Worm (Caenorhabditis elegans) whole organism, L2 larva: Measurements from ENCODE around the gene F26F12.8.

Source experiments
- F13H6.1 ChIP-seq: sonication (generic microtip); optimal IDR thresholded peaks from 2 replicates; lab custom pipeline; 2016; ENCODE audit warnings: missing genetic modification characterization, missing compliant biosample characterization
- Y55F3AM.14 ChIP-seq: fragments of 200-800 bp; sonication (Bioruptor generic); optimal IDR thresholded peaks from 2 replicates; lab custom pipeline; 2018; ENCODE audit warnings: mild to moderate bottlenecking, missing genetic modification characterization, missing compliant biosample characterization
- ZK546.5 ChIP-seq: sonication (generic microtip); optimal IDR thresholded peaks from 2 replicates; lab custom pipeline; 2017; ENCODE audit warnings: missing biosample characterization, missing genetic modification characterization
- ama-1 ChIP-seq: fragments of 150-350 bp; optimal IDR thresholded peaks from 2 replicates; lab custom pipeline; 2018; ENCODE audit warnings: inconsistent platforms
- blmp-1 ChIP-seq: sonication (generic microtip); optimal IDR thresholded peaks from 2 replicates; lab custom pipeline; 2017; ENCODE audit warnings: missing genetic modification characterization, mild to moderate bottlenecking, missing compliant biosample characterization, antibody characterized with exemption, moderate library complexity; ENCODE audit not compliant: insufficient read depth
- gmeb-1 ChIP-seq: fragments of 150-350 bp; optimal IDR thresholded peaks from 2 replicates; lab custom pipeline; 2014; ENCODE audit warnings: missing biosample characterization, missing genetic modification characterization
- lin-11 ChIP-seq: fragments of 150-350 bp; sonication (generic microtip); optimal IDR thresholded peaks from 2 replicates; lab custom pipeline; 2014; ENCODE audit warnings: missing biosample characterization, missing genetic modification characterization, inconsistent platforms, mixed read lengths
- mbf-1 ChIP-seq: sonication (generic microtip); optimal IDR thresholded peaks from 2 replicates; lab custom pipeline; 2017; ENCODE audit warnings: missing biosample characterization, missing genetic modification characterization
- nhr-11 ChIP-seq: fragments of 150-350 bp; optimal IDR thresholded peaks from 2 replicates; lab custom pipeline; 2014; ENCODE audit warnings: missing biosample characterization, missing genetic modification characterization
- nhr-237 ChIP-seq: fragments of 150-350 bp; optimal IDR thresholded peaks from 2 replicates; lab custom pipeline; 2014; ENCODE audit warnings: missing biosample characterization, missing genetic modification characterization
- unc-55 ChIP-seq: fragments of 150-350 bp; sonication (generic microtip); optimal IDR thresholded peaks from 3 replicates; lab custom pipeline; 2014; ENCODE audit warnings: missing biosample characterization, missing genetic modification reagents, missing genetic modification characterization
- unc-62 ChIP-seq: fragments of 150-350 bp; optimal IDR thresholded peaks from 2 replicates; lab custom pipeline; 2014; ENCODE audit warnings: missing biosample characterization, missing genetic modification reagents, missing genetic modification characterization
- ztf-11 ChIP-seq: sonication (generic microtip); optimal IDR thresholded peaks from 2 replicates; lab custom pipeline; 2017; ENCODE audit warnings: missing biosample characterization, missing genetic modification characterization

DNA sequence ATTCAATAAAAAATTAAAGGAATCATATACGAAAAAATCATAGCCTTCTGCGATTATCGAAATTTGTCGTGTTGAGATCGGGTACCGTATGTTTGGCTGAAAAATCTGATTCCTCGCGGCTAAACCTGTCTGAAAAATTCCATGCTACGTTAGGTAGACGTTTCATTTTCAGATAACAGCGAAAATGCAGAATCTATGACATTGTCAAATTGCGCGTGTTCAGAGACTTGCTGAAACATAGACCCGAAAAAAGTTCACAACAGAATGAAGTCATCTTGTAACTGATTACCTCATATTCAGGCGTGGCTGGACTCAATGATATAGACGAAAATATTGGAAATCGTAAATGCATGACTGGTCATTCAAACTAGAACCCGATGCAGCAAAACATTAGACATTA, 28.8 kb downstream of the F26F12.8 start, which contains the start of gene srh-76:
- TF ChIP-seq mbf-1 (no peak), Y55F3AM.14 (GFP tag; lab: Kevin White, UChicago) (no peak), nhr-237 (tag; lab: Kevin White, UChicago) (no peak), blmp-1 (tag; lab: Kevin White, UChicago) (no peak), ama-1 (no peak), ztf-11 (tag; lab: Kevin White, UChicago) (no peak), gmeb-1 (tag; lab: Kevin White, UChicago) (no peak), unc-62 (GFP tag; lab: Kevin White, UChicago) (no peak), ZK546.5 (tag; lab: Kevin White, UChicago) (no peak), lin-11 (tag; lab: Kevin White, UChicago) (no peak), F13H6.1 (tag; lab: Kevin White, UChicago) (no peak), unc-55 (GFP tag; lab: Kevin White, UChicago) (no peak), nhr-11 (tag; lab: Kevin White, UChicago) (no peak)
